Fruit fly (Drosophila melanogaster): ENCODE data around the gene unc-13-4A.

- TF ChIP-seq ovo (GFP tag; optimal IDR thresholded peaks at IDR 0.05) (peak; percentile 80), CG14711 (tag; optimal IDR thresholded peaks at IDR 0.05) (peak; percentile 99)
These were observed 16.0 kb upstream of the unc-13-4A start, which contains the start of the genes mrva, CG42307 and mus312 for dm6 chr3L:7328567-7329253.
